Worm (Caenorhabditis elegans): ENCODE measurements around the gene F29A7.4.

ce11 chrII:2721992-2722391 lies 27.8 kb upstream of the F29A7.4 start:
- TF ChIP-seq ZK185.1 (tag; optimal IDR thresholded peaks at IDR 0.05; ENCODE audit: poor library complexity, severe bottlenecking) = no peak
- TF ChIP-seq akir-1 (GFP tag; optimal IDR thresholded peaks at IDR 0.05) = no peak
- TF ChIP-seq Y53G8AR.9 (GFP tag; conservative IDR thresholded peaks at IDR 0.05) = no peak
- no peak for TF ChIP-seq unc-62 (GFP tag; optimal IDR thresholded peaks at IDR 0.05)
- TF ChIP-seq nhr-80 (tag; optimal IDR thresholded peaks at IDR 0.05) = no peak
- TF ChIP-seq ets-4 (GFP tag; optimal IDR thresholded peaks at IDR 0.05) = no peak

Measured in whole organism, young adult.